Worm (Caenorhabditis elegans) whole organism, L4 larva: Measurements from ENCODE around the gene R186.8.

Experiments
- aly-2 ChIP-seq: sonication (generic microtip); optimal IDR thresholded peaks from 2 replicates; lab custom pipeline; 2018; ENCODE audit warnings: missing biosample characterization, missing genetic modification characterization
- fos-1 ChIP-seq: fragments of 150-350 bp; optimal IDR thresholded peaks from 2 replicates; lab custom pipeline; 2014; ENCODE audit warnings: missing biosample characterization, missing genetic modification characterization
- nhr-42 ChIP-seq: fragments of 200-800 bp; sonication (Bioruptor generic); IDR thresholded peaks from 2 replicates; pipeline ENCODE4 v1.3.6; 2022; ENCODE audit warnings: missing genetic modification characterization, missing compliant biosample characterization
- zfp-3 ChIP-seq: fragments of 200-800 bp; sonication (Bioruptor generic); conservative IDR thresholded peaks from 2 replicates; pipeline ENCODE4 v1.3.6; 2022; ENCODE audit warnings: missing genetic modification reagents, missing genetic modification characterization, missing compliant biosample characterization
- zip-11 ChIP-seq: fragments of 200-800 bp; sonication (Bioruptor generic); IDR thresholded peaks from 2 replicates; pipeline ENCODE4 v1.3.6; 2022; ENCODE audit warnings: missing genetic modification characterization, missing compliant biosample characterization

- no peak for TF ChIP-seq zfp-3 (GFP tag; lab: Robert Waterston, UW)
- TF ChIP-seq aly-2, result no peak
- TF ChIP-seq nhr-42 (GFP tag; lab: Robert Waterston, UW), result no peak
- TF ChIP-seq zip-11 (GFP tag; lab: Robert Waterston, UW), result no peak
- TF ChIP-seq fos-1 (tag; lab: Kevin White, UChicago), result no peak
These were observed 3.7 kb downstream of the R186.8 start, which contains the start of gene srd-35 for ce11 chrV:12964076-12964475.
